Worm (Caenorhabditis elegans): ENCODE data around the gene srh-82.

- TF ChIP-seq flt-1 (GFP tag; IDR thresholded peaks at IDR 0.05) (no peak), tab-1 (GFP tag; IDR thresholded peaks at IDR 0.05) (no peak), ref-1 (GFP tag; conservative IDR thresholded peaks at IDR 0.05) (no peak), T22C8.4 (GFP tag; IDR thresholded peaks at IDR 0.05) (no peak), klf-2 (GFP tag; conservative IDR thresholded peaks at IDR 0.05) (no peak), cog-1 (tag; optimal IDR thresholded peaks at IDR 0.05) (no peak), ztf-23 (GFP tag; IDR thresholded peaks at IDR 0.05) (no peak), med-1 (GFP tag; optimal IDR thresholded peaks at IDR 0.05; ENCODE audit: insufficient read depth) (no peak)
These were observed 22.1 kb upstream of the srh-82 start, which contains the start of gene cgp-1 for ce11 chrV:122750-123149.
